Worm (Caenorhabditis elegans): Measurements from ENCODE around the gene T05H10.8.

DNA sequence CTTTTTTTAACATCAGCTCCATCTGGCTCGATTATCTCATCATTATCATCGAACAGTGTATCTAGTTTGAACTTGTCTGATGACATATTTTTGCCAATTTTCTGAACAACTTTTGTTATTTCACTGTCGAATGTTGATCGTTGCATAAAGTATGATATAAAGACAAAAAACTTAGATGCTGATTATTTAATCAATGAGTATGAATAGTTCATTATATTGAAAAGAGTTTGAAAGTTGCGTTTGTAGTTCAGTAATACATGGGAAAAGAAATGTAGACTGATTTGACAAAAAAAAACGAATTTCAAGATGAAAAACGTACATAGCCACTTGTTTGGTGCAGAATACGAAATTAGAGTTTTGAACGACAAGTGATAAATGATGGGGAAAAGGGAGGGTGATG, 36.4 kb upstream of the T05H10.8 start, which contains the start of gene hda-2:
- no peak for TF ChIP-seq klf-2 (GFP tag; conservative IDR thresholded peaks at IDR 0.05)
- no peak for TF ChIP-seq med-1 (GFP tag; optimal IDR thresholded peaks at IDR 0.05; ENCODE audit: insufficient read depth)
- no peak for TF ChIP-seq ztf-29 (GFP tag; IDR thresholded peaks at IDR 0.05)
- TF ChIP-seq flt-1 (GFP tag; IDR thresholded peaks at IDR 0.05), result no peak
- TF ChIP-seq T22C8.4 (GFP tag; IDR thresholded peaks at IDR 0.05), result no peak
- TF ChIP-seq ref-1 (GFP tag; conservative IDR thresholded peaks at IDR 0.05), result no peak
